Fruit fly (Drosophila melanogaster) whole organism, prepupa: ENCODE data around the gene yellow-k.

Experiments
- CG15336 ChIP-seq: fragments of 200-800 bp; sonication (Bioruptor generic); IDR thresholded peaks from 2 replicates; pipeline ENCODE4 v1.3.6; 2022; ENCODE audit warnings: missing biosample characterization, missing genetic modification characterization
- CG6276 ChIP-seq: fragments of 200-800 bp; sonication (Bioruptor generic); optimal IDR thresholded peaks from 2 replicates; lab custom pipeline; 2017; ENCODE audit warnings: missing biosample characterization, mild to moderate bottlenecking, missing genetic modification characterization
- Eip78C ChIP-seq: fragments of 200-800 bp; sonication (Bioruptor generic); peaks from one replicate; lab custom pipeline; 2016; ENCODE audit warnings: missing biosample characterization, missing genetic modification characterization
- Ets96B ChIP-seq: fragments of 200-800 bp; optimal IDR thresholded peaks from 2 replicates; lab custom pipeline; 2019; ENCODE audit warnings: missing biosample characterization, mild to moderate bottlenecking, missing genetic modification characterization, moderate library complexity
- Hr4 ChIP-seq: fragments of 200-800 bp; sonication (Bioruptor generic); optimal IDR thresholded peaks from 3 replicates; lab custom pipeline; 2016; ENCODE audit warnings: missing biosample characterization, missing genetic modification characterization
- achi ChIP-seq: fragments of 200-800 bp; sonication (Bioruptor generic); optimal IDR thresholded peaks from 3 replicates; lab custom pipeline; 2016; ENCODE audit warnings: missing biosample characterization, missing genetic modification characterization
- dac ChIP-seq: fragments of 200-800 bp; sonication (Bioruptor generic); optimal IDR thresholded peaks from 2 replicates; lab custom pipeline; 2017; ENCODE audit warnings: missing biosample characterization, mild to moderate bottlenecking, missing genetic modification characterization
- salr ChIP-seq, 2 experiments: fragments of 200-800 bp; sonication (Bioruptor generic); optimal IDR thresholded peaks; 3 replicates each; lab custom pipeline; 2016 to 2018; ENCODE audit warnings: missing biosample characterization in 2 of 2, missing genetic modification characterization in 2 of 2, mild to moderate bottlenecking in 1 of 2

dm6 chr3L:15495449-15495848 lies 25.0 kb upstream of the yellow-k start, which contains the start of gene CG12355:
- no peak for TF ChIP-seq Eip78C
- TF ChIP-seq Hr4, result no peak
- TF ChIP-seq CG6276 (GFP tag; lab: Kevin White, UChicago), result no peak
- no peak for TF ChIP-seq CG15336 (GFP tag; lab: Robert Waterston, UW)
- TF ChIP-seq dac, result no peak
- TF ChIP-seq achi, result no peak
- TF ChIP-seq Ets96B (tag; lab: Kevin White, UChicago), result no peak
- TF ChIP-seq salr (GFP tag; optimal IDR thresholded peaks at IDR 0.05; lab: Kevin White, UChicago), result no peak
